Worm (Caenorhabditis elegans) whole organism, early embryonic: ENCODE measurements around the gene fbxc-14.
"Not testable (repeated sequence)": the region's sequence is repeated elsewhere in the genome, so short reads cannot be mapped to it uniquely, and the experiment has no call there.

Source experiments
- aly-1 ChIP-seq: sonication (generic microtip); optimal IDR thresholded peaks from 2 replicates; lab custom pipeline; 2016; ENCODE audit warnings: missing genetic modification characterization, missing compliant biosample characterization
- ama-1 ChIP-seq: fragments of 150-350 bp; optimal IDR thresholded peaks from 2 replicates; lab custom pipeline; 2014
- ceh-13 ChIP-seq: fragments of 200-800 bp; sonication (Bioruptor generic); optimal IDR thresholded peaks from 2 replicates; lab custom pipeline; 2018; ENCODE audit warnings: mild to moderate bottlenecking, missing genetic modification characterization, missing compliant biosample characterization
- ceh-36 ChIP-seq: sonication (generic microtip); optimal IDR thresholded peaks from 2 replicates; lab custom pipeline; 2016; ENCODE audit warnings: missing genetic modification characterization, inconsistent platforms, missing compliant biosample characterization
- ets-7 ChIP-seq: sonication (generic microtip); optimal IDR thresholded peaks from 2 replicates; lab custom pipeline; 2016; ENCODE audit warnings: missing genotype, missing genetic modification characterization, missing compliant biosample characterization
- flt-1 ChIP-seq: fragments of 200-800 bp; sonication (Bioruptor generic); IDR thresholded peaks from 2 replicates; pipeline ENCODE4 v1.3.6; 2022; ENCODE audit warnings: missing genetic modification characterization, missing compliant biosample characterization
- hmg-4 ChIP-seq: fragments of 200-800 bp; sonication (Bioruptor generic); optimal IDR thresholded peaks from 2 replicates; lab custom pipeline; 2018; ENCODE audit warnings: mild to moderate bottlenecking, missing genetic modification characterization, missing compliant biosample characterization
- pes-1 ChIP-seq: fragments of 200-800 bp; sonication (Bioruptor generic); IDR thresholded peaks from 2 replicates; pipeline ENCODE4 v1.3.6; 2022; ENCODE audit warnings: missing genetic modification reagents, missing genetic modification characterization, missing compliant biosample characterization
- scrt-1 ChIP-seq: fragments of 200-800 bp; sonication (Bioruptor generic); IDR thresholded peaks from 2 replicates; pipeline ENCODE4 v1.3.6; 2022; ENCODE audit warnings: missing genetic modification characterization, missing compliant biosample characterization
- sea-1 ChIP-seq: fragments of 200-800 bp; sonication (Bioruptor generic); conservative IDR thresholded peaks from 2 replicates; pipeline ENCODE4 v1.3.6; 2022; ENCODE audit warnings: missing genetic modification characterization, missing compliant biosample characterization
- tbx-11 ChIP-seq: fragments of 200-800 bp; sonication (Bioruptor generic); IDR thresholded peaks from 2 replicates; pipeline ENCODE4 v1.3.6; 2022; ENCODE audit warnings: missing genetic modification characterization, missing compliant biosample characterization
- tbx-37 ChIP-seq: fragments of 200-800 bp; sonication (Bioruptor generic); conservative IDR thresholded peaks from 2 replicates; pipeline ENCODE4 v1.3.6; 2022; ENCODE audit warnings: missing genetic modification reagents, missing genetic modification characterization, missing compliant biosample characterization
- tra-4 ChIP-seq: sonication (generic microtip); optimal IDR thresholded peaks from 2 replicates; lab custom pipeline; 2017; ENCODE audit warnings: missing genetic modification characterization, missing compliant biosample characterization

DNA sequence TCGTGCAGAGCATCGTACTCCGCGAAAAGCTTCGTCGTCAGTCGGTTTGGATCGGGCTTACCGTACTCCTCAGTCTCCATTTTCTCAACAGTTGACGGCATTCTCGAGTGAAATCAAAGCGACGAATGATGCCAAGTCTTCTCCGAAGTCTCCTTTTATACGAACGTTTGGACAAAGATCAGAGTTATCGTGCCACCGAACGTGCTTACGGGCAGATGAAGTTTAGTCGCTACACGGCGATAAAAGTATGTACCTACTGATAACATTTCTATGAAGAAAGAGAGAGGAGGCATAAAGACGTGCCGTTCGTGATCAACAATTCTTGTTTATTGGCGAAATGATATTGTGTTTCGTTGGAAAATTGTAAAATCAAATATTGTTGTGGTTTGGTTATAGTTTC lies 32.3 kb downstream of the fbxc-14 start, which contains the start of gene F45D11.14:
- not testable (repeated sequence) for TF ChIP-seq tbx-11 (GFP tag; lab: Robert Waterston, UW); hmg-4; scrt-1; pes-1 (GFP tag; lab: Robert Waterston, UW); ceh-13 (GFP tag; lab: Kevin White, UChicago); tra-4; sea-1 (GFP tag; lab: Robert Waterston, UW); ama-1; tbx-37 (GFP tag; lab: Robert Waterston, UW); ceh-36 (tag; lab: Kevin White, UChicago); flt-1 (GFP tag; lab: Robert Waterston, UW); ets-7; aly-1 (tag; lab: Kevin White, UChicago)
